Fruit fly (Drosophila melanogaster): ENCODE results near the gene Ubc87F.

DNA sequence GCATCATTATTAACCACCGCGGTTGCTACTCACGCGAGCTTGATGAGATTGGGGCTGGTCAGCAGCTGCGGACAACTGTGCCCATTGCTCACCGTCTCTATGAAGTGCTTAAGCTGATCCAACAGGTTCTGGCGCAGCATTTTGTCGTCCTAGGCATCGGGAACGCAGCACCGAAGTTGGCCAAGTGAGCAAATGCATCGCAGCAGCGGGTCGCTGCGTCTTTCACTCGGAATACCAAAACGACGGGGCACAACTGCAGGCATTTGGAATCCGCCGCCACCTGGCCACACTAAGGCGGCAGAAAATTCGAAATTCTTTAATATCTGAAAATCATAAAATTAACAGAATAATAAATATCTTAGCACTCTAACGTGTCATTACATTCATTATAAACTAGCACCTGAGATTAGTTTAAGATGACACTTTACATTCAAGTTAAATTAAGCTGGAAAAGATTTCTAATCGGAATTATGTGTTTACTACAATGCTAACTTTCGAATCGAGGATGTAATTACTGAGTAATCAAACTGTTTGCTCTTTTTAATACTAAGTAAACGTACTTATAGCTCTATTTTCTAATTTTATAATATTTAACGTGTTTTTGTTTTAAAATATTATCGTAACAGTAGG is 34.9 kb downstream of the Ubc87F start:
- no peak for TF ChIP-seq psq (optimal IDR thresholded peaks at IDR 0.05)
- TF ChIP-seq pan (optimal IDR thresholded peaks at IDR 0.05): no peak
- no peak for TF ChIP-seq EcR (GFP tag; optimal IDR thresholded peaks at IDR 0.05)
- TF ChIP-seq usp (GFP tag; optimal IDR thresholded peaks at IDR 0.05): no peak

All from whole organism.